Fruit fly (Drosophila melanogaster) S2 (cell line): ENCODE data around the gene CG32277.

Source experiments
- CG8478 ChIP-seq: fragments of >200 bp; optimal IDR thresholded peaks from 2 replicates; lab custom pipeline; 2018
- CTCF ChIP-seq, 2 experiments: fragments of >200 bp; optimal IDR thresholded peaks; 2 replicates each; lab custom pipeline; 2018

DNA sequence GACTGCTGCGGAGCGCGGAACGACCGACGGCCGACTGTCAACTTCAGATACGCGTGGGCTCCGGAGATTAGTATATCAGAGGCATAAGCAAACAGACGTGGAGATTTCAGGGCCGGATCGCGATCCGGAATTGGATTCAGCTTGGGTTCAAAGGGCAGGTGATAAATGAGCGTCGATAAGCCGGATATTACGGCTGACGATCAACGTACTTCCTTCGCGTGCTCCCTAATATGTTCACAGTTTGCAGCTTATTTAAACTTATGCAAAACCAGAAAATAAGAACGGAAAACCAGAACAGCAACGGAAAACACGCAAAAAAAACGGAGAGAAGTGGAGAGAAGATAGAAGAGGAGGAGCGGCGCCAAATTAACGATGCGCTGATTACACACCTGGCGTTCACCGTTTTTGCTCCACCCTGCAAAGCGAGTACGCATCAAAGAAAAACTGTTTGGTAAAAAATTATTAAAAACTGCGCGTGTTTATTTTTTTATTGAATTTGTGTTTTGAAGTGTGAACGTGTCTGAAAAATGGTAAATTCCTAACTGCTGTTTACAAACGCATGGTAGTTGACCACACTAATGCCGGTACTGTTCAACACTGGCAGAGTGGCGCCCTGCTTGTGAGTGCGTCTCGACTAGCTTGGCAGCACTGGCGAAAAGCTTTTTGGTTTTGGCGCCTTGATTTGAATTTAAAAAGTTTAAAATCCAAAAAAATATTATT lies 33.9 kb upstream of the CG32277 start, which contains the start of gene CG17746:
- TF ChIP-seq CG8478 (lab: Kevin White, UChicago) (no peak), CTCF (optimal IDR thresholded peaks at IDR 0.05; lab: Kevin White, UChicago) (peak; percentile 40 to 65)
